Worm (Caenorhabditis elegans) whole organism, early embryonic: ENCODE results near the gene C18G1.9.

Experiments
- B0310.2 ChIP-seq: sonication (generic microtip); optimal IDR thresholded peaks from 2 replicates; lab custom pipeline; 2016; ENCODE audit warnings: mild to moderate bottlenecking, missing genetic modification characterization, missing compliant biosample characterization
- F13C5.2 ChIP-seq: sonication (generic microtip); optimal IDR thresholded peaks from 2 replicates; lab custom pipeline; 2017; ENCODE audit warnings: mild to moderate bottlenecking, missing genetic modification characterization, inconsistent platforms, missing compliant biosample characterization
- ama-1 ChIP-seq: fragments of 150-350 bp; optimal IDR thresholded peaks from 2 replicates; lab custom pipeline; 2014
- ceh-13 ChIP-seq: fragments of 200-800 bp; sonication (Bioruptor generic); optimal IDR thresholded peaks from 2 replicates; lab custom pipeline; 2018; ENCODE audit warnings: mild to moderate bottlenecking, missing genetic modification characterization, missing compliant biosample characterization
- flt-1 ChIP-seq: fragments of 200-800 bp; sonication (Bioruptor generic); IDR thresholded peaks from 2 replicates; pipeline ENCODE4 v1.3.6; 2022; ENCODE audit warnings: missing genetic modification characterization, missing compliant biosample characterization
- hmg-4 ChIP-seq: fragments of 200-800 bp; sonication (Bioruptor generic); optimal IDR thresholded peaks from 2 replicates; lab custom pipeline; 2018; ENCODE audit warnings: mild to moderate bottlenecking, missing genetic modification characterization, missing compliant biosample characterization
- pes-1 ChIP-seq: fragments of 200-800 bp; sonication (Bioruptor generic); IDR thresholded peaks from 2 replicates; pipeline ENCODE4 v1.3.6; 2022; ENCODE audit warnings: missing genetic modification reagents, missing genetic modification characterization, missing compliant biosample characterization
- sea-1 ChIP-seq: fragments of 200-800 bp; sonication (Bioruptor generic); conservative IDR thresholded peaks from 2 replicates; pipeline ENCODE4 v1.3.6; 2022; ENCODE audit warnings: missing genetic modification characterization, missing compliant biosample characterization
- tbx-11 ChIP-seq: fragments of 200-800 bp; sonication (Bioruptor generic); IDR thresholded peaks from 2 replicates; pipeline ENCODE4 v1.3.6; 2022; ENCODE audit warnings: missing genetic modification characterization, missing compliant biosample characterization
- tbx-37 ChIP-seq: fragments of 200-800 bp; sonication (Bioruptor generic); conservative IDR thresholded peaks from 2 replicates; pipeline ENCODE4 v1.3.6; 2022; ENCODE audit warnings: missing genetic modification reagents, missing genetic modification characterization, missing compliant biosample characterization

- TF ChIP-seq tbx-37 (GFP tag; lab: Robert Waterston, UW), result no peak
- no peak for TF ChIP-seq F13C5.2 (tag; lab: Kevin White, UChicago)
- no peak for TF ChIP-seq pes-1 (GFP tag; lab: Robert Waterston, UW)
- no peak for TF ChIP-seq ama-1
- TF ChIP-seq hmg-4, result no peak
- TF ChIP-seq B0310.2 (tag; lab: Kevin White, UChicago), result no peak
- no peak for TF ChIP-seq ceh-13 (GFP tag; lab: Kevin White, UChicago)
- TF ChIP-seq flt-1 (GFP tag; lab: Robert Waterston, UW), result no peak
- no peak for TF ChIP-seq tbx-11 (GFP tag; lab: Robert Waterston, UW)
- TF ChIP-seq sea-1 (GFP tag; lab: Robert Waterston, UW), result no peak
These were observed 17.6 kb upstream of the C18G1.9 start, which contains the start of gene R02F11.9 for ce11 chrV:4787166-4787565.
